Fruit fly (Drosophila melanogaster) whole organism, embryonic: ENCODE results near the gene Drsl5.

Source experiments
- Aef1 ChIP-seq: fragments of 200-800 bp; sonication (Bioruptor generic); IDR thresholded peaks from 3 replicates; pipeline ENCODE4 v1.3.6; 2022; ENCODE audit warnings: missing biosample characterization, missing genetic modification characterization
- Atf6 ChIP-seq: fragments of 200-800 bp; sonication (Bioruptor generic); IDR thresholded peaks from 2 replicates; pipeline ENCODE4 v1.3.6; 2022; ENCODE audit warnings: missing biosample characterization, missing genetic modification characterization
- BEAF-32 ChIP-seq: fragments of 200-800 bp; sonication (Bioruptor generic); optimal IDR thresholded peaks from 3 replicates; lab custom pipeline; 2017; ENCODE audit warnings: missing biosample characterization, missing genetic modification characterization, mild to moderate bottlenecking, moderate library complexity, missing genetic modification reagents
- C15 ChIP-seq: fragments of 200-800 bp; sonication (Bioruptor generic); IDR thresholded peaks from 3 replicates; pipeline ENCODE4 v1.3.6; 2022; ENCODE audit warnings: missing biosample characterization, missing genetic modification characterization
- CG10274 ChIP-seq: fragments of 200-800 bp; sonication (Bioruptor generic); optimal IDR thresholded peaks from 3 replicates; lab custom pipeline; 2017; ENCODE audit warnings: missing biosample characterization, mild to moderate bottlenecking, missing genetic modification characterization
- CG10462 ChIP-seq: fragments of 200-800 bp; sonication (Bioruptor generic); optimal IDR thresholded peaks from 2 replicates; lab custom pipeline; 2016; ENCODE audit warnings: missing biosample characterization, missing genetic modification characterization
- CG10654 ChIP-seq: fragments of 200-800 bp; sonication (Bioruptor generic); optimal IDR thresholded peaks from 2 replicates; lab custom pipeline; 2016; ENCODE audit warnings: missing biosample characterization, missing genetic modification characterization
- CG10979 ChIP-seq: fragments of 200-800 bp; sonication (Bioruptor generic); optimal IDR thresholded peaks from 2 replicates; lab custom pipeline; 2018; ENCODE audit warnings: missing biosample characterization, mild to moderate bottlenecking, missing genetic modification characterization, moderate library complexity
- CG15479 ChIP-seq: fragments of 200-800 bp; sonication (Bioruptor generic); optimal IDR thresholded peaks from 3 replicates; lab custom pipeline; 2019; ENCODE audit warnings: missing biosample characterization, mild to moderate bottlenecking, missing genetic modification characterization, moderate library complexity
- CG15514 ChIP-seq: fragments of 200-800 bp; sonication (Bioruptor generic); optimal IDR thresholded peaks from 3 replicates; lab custom pipeline; 2017; ENCODE audit warnings: missing biosample characterization, missing genetic modification characterization, mild to moderate bottlenecking, moderate library complexity, missing genetic modification reagents
- CG2678 ChIP-seq: fragments of 200-800 bp; sonication (Bioruptor generic); optimal IDR thresholded peaks from 3 replicates; lab custom pipeline; 2019; ENCODE audit warnings: missing biosample characterization, mild to moderate bottlenecking, missing genetic modification characterization, moderate library complexity
- CG30020 ChIP-seq: fragments of 200-800 bp; optimal IDR thresholded peaks from 2 replicates; lab custom pipeline; 2019; ENCODE audit warnings: missing biosample characterization, mild to moderate bottlenecking, missing genetic modification characterization, moderate library complexity
- CG30403 ChIP-seq: fragments of 200-800 bp; sonication (Bioruptor generic); optimal IDR thresholded peaks from 3 replicates; lab custom pipeline; 2016; ENCODE audit warnings: missing biosample characterization, missing genetic modification characterization
- CG34422 ChIP-seq: fragments of 200-800 bp; sonication (Bioruptor generic); IDR thresholded peaks from 3 replicates; pipeline ENCODE4 v1.3.6; 2022; ENCODE audit warnings: missing biosample characterization, missing genetic modification characterization
- CG4424 ChIP-seq: fragments of 200-800 bp; sonication (Bioruptor generic); optimal IDR thresholded peaks from 3 replicates; lab custom pipeline; 2016; ENCODE audit warnings: missing biosample characterization, missing genetic modification characterization
- CG6683 ChIP-seq: fragments of 200-800 bp; sonication (Bioruptor generic); optimal IDR thresholded peaks from 2 replicates; lab custom pipeline; 2017; ENCODE audit warnings: missing biosample characterization, mild to moderate bottlenecking, missing genetic modification characterization, missing genetic modification reagents
- CG7271 ChIP-seq: fragments of 200-800 bp; sonication (Bioruptor generic); optimal IDR thresholded peaks from 2 replicates; lab custom pipeline; 2018; ENCODE audit warnings: missing biosample characterization, mild to moderate bottlenecking, missing genetic modification characterization, moderate library complexity
- CG8281 ChIP-seq: fragments of 200-800 bp; sonication (Bioruptor generic); optimal IDR thresholded peaks from 2 replicates; lab custom pipeline; 2018; ENCODE audit warnings: missing biosample characterization, mild to moderate bottlenecking, missing genetic modification characterization, moderate library complexity
- CG8388 ChIP-seq: fragments of 200-800 bp; sonication (Bioruptor generic); optimal IDR thresholded peaks from 2 replicates; lab custom pipeline; 2019; ENCODE audit warnings: missing biosample characterization, mild to moderate bottlenecking, missing genetic modification characterization, moderate library complexity
- CG8478 ChIP-seq: fragments of >200 bp; optimal IDR thresholded peaks from 2 replicates; lab custom pipeline; 2018
- CG9876 ChIP-seq: fragments of 200-800 bp; sonication (Bioruptor generic); optimal IDR thresholded peaks from 2 replicates; lab custom pipeline; 2016; ENCODE audit warnings: missing biosample characterization, missing genetic modification characterization
- CkIIα-i1 ChIP-seq: fragments of 200-800 bp; sonication (Bioruptor generic); IDR thresholded peaks from 2 replicates; pipeline ENCODE4 v1.3.6; 2022; ENCODE audit warnings: missing biosample characterization, missing genetic modification characterization
- Dip3 ChIP-seq: fragments of 200-800 bp; sonication (Bioruptor generic); optimal IDR thresholded peaks from 3 replicates; lab custom pipeline; 2016; ENCODE audit warnings: missing biosample characterization, missing genetic modification characterization
- Dref ChIP-seq: fragments of 200-800 bp; sonication (Bioruptor generic); IDR thresholded peaks from 2 replicates; pipeline ENCODE4 v1.3.6; 2022; ENCODE audit warnings: missing biosample characterization, missing genetic modification characterization
- E2f2 ChIP-seq: fragments of 200-800 bp; sonication (Bioruptor generic); IDR thresholded peaks from 2 replicates; pipeline ENCODE4 v1.3.6; 2022; ENCODE audit warnings: missing biosample characterization, missing genetic modification characterization
- H2.0 ChIP-seq: fragments of 200-800 bp; sonication (Bioruptor generic); IDR thresholded peaks from 2 replicates; pipeline ENCODE4 v1.3.6; 2022; ENCODE audit warnings: missing biosample characterization, missing genetic modification characterization
- Hr51 ChIP-seq, 2 experiments: fragments of 200-800 bp; sonication (Bioruptor generic); optimal IDR thresholded peaks; 2 replicates in 1 of 2; 3 replicates in 1 of 2; lab custom pipeline; 2016 to 2018; ENCODE audit warnings: missing biosample characterization in 2 of 2, missing genetic modification characterization in 2 of 2, mild to moderate bottlenecking in 1 of 2, moderate library complexity in 1 of 2
- NC2α ChIP-seq: fragments of 200-800 bp; sonication (Bioruptor generic); optimal IDR thresholded peaks from 2 replicates; lab custom pipeline; 2016; ENCODE audit warnings: missing biosample characterization, missing genetic modification characterization
- Neu2 ChIP-seq: fragments of 200-800 bp; sonication (Bioruptor generic); optimal IDR thresholded peaks from 3 replicates; lab custom pipeline; 2016; ENCODE audit warnings: missing biosample characterization, missing genetic modification characterization, borderline replicate concordance
- Nf-YB ChIP-seq: fragments of 200-800 bp; sonication (Bioruptor generic); optimal IDR thresholded peaks from 3 replicates; lab custom pipeline; 2019; ENCODE audit warnings: missing biosample characterization, mild to moderate bottlenecking, missing genetic modification characterization, moderate library complexity
- PHDP ChIP-seq: fragments of 200-800 bp; sonication (Bioruptor generic); optimal IDR thresholded peaks from 3 replicates; lab custom pipeline; 2018; ENCODE audit warnings: missing biosample characterization, mild to moderate bottlenecking, missing genetic modification characterization, moderate library complexity
- TFAM ChIP-seq: fragments of 200-800 bp; sonication (Bioruptor generic); optimal IDR thresholded peaks from 2 replicates; lab custom pipeline; 2017; ENCODE audit warnings: missing biosample characterization, missing genetic modification characterization, inconsistent platforms
- Taf1 ChIP-seq: fragments of 200-800 bp; sonication (Bioruptor generic); IDR thresholded peaks from 2 replicates; pipeline ENCODE4 v1.3.6; 2022; ENCODE audit warnings: missing biosample characterization, missing genetic modification characterization
- Vsx1 ChIP-seq: fragments of 200-800 bp; sonication (Bioruptor generic); optimal IDR thresholded peaks from 2 replicates; lab custom pipeline; 2017; ENCODE audit warnings: missing biosample characterization, mild to moderate bottlenecking, missing genetic modification characterization, missing genetic modification reagents
- Xrp1 ChIP-seq: fragments of 200-800 bp; sonication (Bioruptor generic); IDR thresholded peaks from 2 replicates; pipeline ENCODE4 v1.3.6; 2022; ENCODE audit warnings: missing biosample characterization, missing genetic modification characterization
- ab ChIP-seq: fragments of 200-800 bp; sonication (Bioruptor generic); optimal IDR thresholded peaks from 2 replicates; lab custom pipeline; 2016; ENCODE audit warnings: missing biosample characterization, missing genetic modification characterization
- abd-A ChIP-seq: fragments of 200-800 bp; sonication (Bioruptor generic); optimal IDR thresholded peaks from 3 replicates; lab custom pipeline; 2019; ENCODE audit warnings: missing biosample characterization, mild to moderate bottlenecking, missing genetic modification characterization, moderate library complexity
- chm ChIP-seq: fragments of 200-800 bp; sonication (Bioruptor generic); IDR thresholded peaks from 2 replicates; pipeline ENCODE4 v1.3.6; 2022; ENCODE audit warnings: missing biosample characterization, missing genetic modification characterization
- dan ChIP-seq: fragments of 200-800 bp; sonication (Bioruptor generic); IDR thresholded peaks from 2 replicates; pipeline ENCODE4 v1.3.6; 2022; ENCODE audit warnings: missing biosample characterization, missing genetic modification characterization
- emc ChIP-seq: fragments of 200-800 bp; sonication (Bioruptor generic); optimal IDR thresholded peaks from 2 replicates; lab custom pipeline; 2016; ENCODE audit warnings: missing biosample characterization, missing genetic modification characterization
- gce ChIP-seq: fragments of 200-800 bp; sonication (Bioruptor generic); IDR thresholded peaks from 3 replicates; pipeline ENCODE4 v1.3.6; 2022; ENCODE audit warnings: missing biosample characterization, missing genetic modification characterization
- gt ChIP-seq: fragments of 200-800 bp; sonication (Bioruptor generic); IDR thresholded peaks from 2 replicates; pipeline ENCODE4 v1.3.6; 2022; ENCODE audit warnings: missing biosample characterization, missing genetic modification characterization
- jing ChIP-seq: fragments of 200-800 bp; sonication (Bioruptor generic); optimal IDR thresholded peaks from 2 replicates; lab custom pipeline; 2018; ENCODE audit warnings: missing biosample characterization, mild to moderate bottlenecking, missing genetic modification characterization
- lbe ChIP-seq: fragments of 200-800 bp; sonication (Bioruptor generic); optimal IDR thresholded peaks from 2 replicates; lab custom pipeline; 2016; ENCODE audit warnings: missing biosample characterization, mild to moderate bottlenecking, missing genetic modification characterization
- nerfin-1 ChIP-seq: fragments of 200-800 bp; sonication (Bioruptor generic); optimal IDR thresholded peaks from 3 replicates; lab custom pipeline; 2019; ENCODE audit warnings: missing biosample characterization, mild to moderate bottlenecking, missing genetic modification characterization, moderate library complexity
- pzg ChIP-seq: fragments of 200-800 bp; sonication (Bioruptor generic); optimal IDR thresholded peaks from 3 replicates; lab custom pipeline; 2018; ENCODE audit warnings: missing biosample characterization, mild to moderate bottlenecking, missing genetic modification characterization, moderate library complexity
- scrt ChIP-seq: fragments of 200-800 bp; sonication (Bioruptor generic); optimal IDR thresholded peaks from 2 replicates; lab custom pipeline; 2018; ENCODE audit warnings: missing biosample characterization, mild to moderate bottlenecking, missing genetic modification characterization, moderate library complexity
- sd ChIP-seq: fragments of 200-800 bp; sonication (Bioruptor generic); optimal IDR thresholded peaks from 3 replicates; lab custom pipeline; 2018; ENCODE audit warnings: missing biosample characterization, mild to moderate bottlenecking, missing genetic modification characterization, moderate library complexity
- ssp ChIP-seq: fragments of 200-800 bp; sonication (Bioruptor generic); IDR thresholded peaks from 2 replicates; pipeline ENCODE4 v1.3.6; 2022; ENCODE audit warnings: missing biosample characterization, missing genetic modification characterization
- trh ChIP-seq: fragments of 200-800 bp; sonication (Bioruptor generic); optimal IDR thresholded peaks from 2 replicates; lab custom pipeline; 2016; ENCODE audit warnings: missing biosample characterization, missing genetic modification characterization
- tx ChIP-seq: fragments of 200-800 bp; sonication (Bioruptor generic); optimal IDR thresholded peaks from 2 replicates; lab custom pipeline; 2016; ENCODE audit warnings: missing biosample characterization, missing genetic modification characterization
- wor ChIP-seq: fragments of 200-800 bp; sonication (Bioruptor generic); IDR thresholded peaks from 2 replicates; pipeline ENCODE4 v1.3.6; 2022; ENCODE audit warnings: missing biosample characterization, missing genetic modification characterization

Drsl5 gene

DNA sequence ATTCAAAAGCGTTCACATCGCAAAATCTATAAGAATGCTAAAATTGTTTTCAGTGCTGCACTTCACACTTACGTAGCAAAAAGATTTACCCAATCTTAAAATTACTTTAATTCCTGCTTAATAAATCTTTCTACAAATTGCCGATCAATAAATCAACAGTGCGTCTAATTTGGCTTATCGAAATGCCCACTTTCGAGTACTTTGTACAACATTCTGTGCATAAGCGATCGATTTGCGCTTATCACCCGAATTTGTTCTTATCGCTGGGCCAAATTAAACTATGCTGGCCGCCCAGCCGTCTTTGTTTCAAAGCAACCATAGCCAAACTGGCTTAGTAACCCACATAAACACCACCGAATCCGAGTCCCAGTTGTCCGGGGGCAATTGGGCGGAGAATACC, 10.1 kb upstream of the Drsl5 start (continued):
- TF ChIP-seq ab (GFP tag; lab: Kevin White, UChicago): no peak
- TF ChIP-seq CG7271 (tag; lab: Kevin White, UChicago): no peak
- peak; percentile 8 for TF ChIP-seq CG2678 (tag; lab: Kevin White, UChicago)
- TF ChIP-seq CG34422 (GFP tag; lab: Robert Waterston, UW): no peak
- peak; percentile 66 for TF ChIP-seq sd (tag; lab: Kevin White, UChicago)
- no peak for TF ChIP-seq CG30020 (tag; lab: Kevin White, UChicago)
- TF ChIP-seq CG15479: peak; percentile 17
- TF ChIP-seq emc (GFP tag; lab: Kevin White, UChicago): no peak
- peak; percentile 11 for TF ChIP-seq PHDP (tag; lab: Kevin White, UChicago)
- no peak for TF ChIP-seq CG10979 (tag; lab: Kevin White, UChicago)
- TF ChIP-seq Aef1 (GFP tag; lab: Robert Waterston, UW): no peak
- TF ChIP-seq Vsx1 (GFP tag; lab: Kevin White, UChicago): no peak
- TF ChIP-seq NC2α (GFP tag; lab: Kevin White, UChicago): no peak
- no peak for TF ChIP-seq CG10274 (GFP tag; lab: Kevin White, UChicago)
- TF ChIP-seq TFAM (GFP tag; lab: Kevin White, UChicago): no peak
- no peak for TF ChIP-seq BEAF-32
- TF ChIP-seq CG8478 (lab: Kevin White, UChicago): no peak
- no peak for TF ChIP-seq CG9876 (GFP tag; lab: Kevin White, UChicago)
- no peak for TF ChIP-seq Neu2 (GFP tag; lab: Kevin White, UChicago)
- no peak for TF ChIP-seq CG8388 (GFP tag; lab: Kevin White, UChicago)
- TF ChIP-seq scrt (GFP tag; lab: Kevin White, UChicago): no peak
- TF ChIP-seq CG8281 (tag; lab: Kevin White, UChicago): no peak
- TF ChIP-seq CG15514 (GFP tag; lab: Kevin White, UChicago): peak; percentile 23
- TF ChIP-seq trh (GFP tag; lab: Kevin White, UChicago): no peak
- TF ChIP-seq Dip3 (GFP tag; lab: Kevin White, UChicago): no peak
- TF ChIP-seq CG4424 (GFP tag; lab: Kevin White, UChicago): no peak
- no peak for TF ChIP-seq CG6683 (GFP tag; lab: Kevin White, UChicago)
- TF ChIP-seq H2.0: no peak
- TF ChIP-seq CG30403: no peak
- no peak for TF ChIP-seq Hr51 (GFP tag; optimal IDR thresholded peaks at IDR 0.05; lab: Kevin White, UChicago)
- no peak for TF ChIP-seq jing (GFP tag; lab: Kevin White, UChicago)
- TF ChIP-seq Taf1 (GFP tag; lab: Robert Waterston, UW): no peak
- TF ChIP-seq CG10654 (GFP tag; lab: Kevin White, UChicago): no peak
- no peak for TF ChIP-seq pzg (GFP tag; lab: Kevin White, UChicago)
- no peak for TF ChIP-seq CG10462
- no peak for TF ChIP-seq abd-A (tag; lab: Kevin White, UChicago)
- no peak for TF ChIP-seq C15
- no peak for TF ChIP-seq Atf6 (GFP tag; lab: Robert Waterston, UW)
- no peak for TF ChIP-seq gt (GFP tag; lab: Robert Waterston, UW)
- no peak for TF ChIP-seq Nf-YB
- no peak for TF ChIP-seq CkIIα-i1
- no peak for TF ChIP-seq wor (GFP tag; lab: Robert Waterston, UW)
- no peak for TF ChIP-seq nerfin-1 (tag; lab: Kevin White, UChicago)
- TF ChIP-seq ssp (GFP tag; lab: Robert Waterston, UW): no peak
- no peak for TF ChIP-seq gce (GFP tag; lab: Robert Waterston, UW)
- no peak for TF ChIP-seq lbe (GFP tag; lab: Kevin White, UChicago)
- TF ChIP-seq Dref (GFP tag; lab: Robert Waterston, UW): no peak
- TF ChIP-seq dan (GFP tag; lab: Robert Waterston, UW): no peak
- 0 out of 2 replicates have a peak, but pooled peaks have one; percentile 18 for TF ChIP-seq chm (GFP tag; lab: Robert Waterston, UW)
- no peak for TF ChIP-seq E2f2 (GFP tag; lab: Robert Waterston, UW)
- no peak for TF ChIP-seq tx
- TF ChIP-seq Xrp1 (GFP tag; lab: Robert Waterston, UW): no peak
